Fruit fly (Drosophila melanogaster) whole organism, embryonic: ENCODE data around the gene Eig71Eg.
A peak's percentile ranks its signal among the peaks of the same experiment; 100 is the strongest.

Source experiments
- ATbp ChIP-seq: fragments of 200-800 bp; sonication (Bioruptor generic); optimal IDR thresholded peaks from 2 replicates; lab custom pipeline; 2017; ENCODE audit warnings: missing biosample characterization, mild to moderate bottlenecking, missing genetic modification characterization, missing genetic modification reagents
- Atf-2 ChIP-seq: fragments of 200-800 bp; sonication (Bioruptor generic); optimal IDR thresholded peaks from 2 replicates; lab custom pipeline; 2016; ENCODE audit warnings: missing biosample characterization, missing genetic modification characterization
- CG10321 ChIP-seq: fragments of 200-800 bp; sonication (Bioruptor generic); IDR thresholded peaks from 2 replicates; pipeline ENCODE4 v1.3.6; 2022; ENCODE audit warnings: missing biosample characterization, missing genetic modification characterization
- CG10979 ChIP-seq: fragments of 200-800 bp; sonication (Bioruptor generic); optimal IDR thresholded peaks from 2 replicates; lab custom pipeline; 2018; ENCODE audit warnings: missing biosample characterization, mild to moderate bottlenecking, missing genetic modification characterization, moderate library complexity
- CG11093 ChIP-seq: fragments of 200-800 bp; sonication (Bioruptor generic); IDR thresholded peaks from 3 replicates; pipeline ENCODE4 v1.3.6; 2022; ENCODE audit warnings: missing biosample characterization, missing genetic modification characterization
- CG11695 ChIP-seq: fragments of 200-800 bp; sonication (Bioruptor generic); IDR thresholded peaks from 3 replicates; pipeline ENCODE4 v1.3.6; 2022; ENCODE audit warnings: missing biosample characterization, missing genetic modification characterization
- CG11723 ChIP-seq: fragments of 200-800 bp; sonication (Bioruptor generic); optimal IDR thresholded peaks from 2 replicates; lab custom pipeline; 2017; ENCODE audit warnings: missing biosample characterization, mild to moderate bottlenecking, missing genetic modification characterization
- CG12071 ChIP-seq: fragments of 200-800 bp; sonication (Bioruptor generic); optimal IDR thresholded peaks from 3 replicates; lab custom pipeline; 2018; ENCODE audit warnings: missing biosample characterization, mild to moderate bottlenecking, missing genetic modification characterization
- CG12391 ChIP-seq: fragments of 200-800 bp; sonication (Bioruptor generic); optimal IDR thresholded peaks from 3 replicates; lab custom pipeline; 2018; ENCODE audit warnings: missing biosample characterization, mild to moderate bottlenecking, missing genetic modification characterization, moderate library complexity
- CG12769 ChIP-seq: fragments of 200-800 bp; sonication (Bioruptor generic); optimal IDR thresholded peaks from 2 replicates; lab custom pipeline; 2019; ENCODE audit warnings: missing biosample characterization, mild to moderate bottlenecking, missing genetic modification characterization, moderate library complexity
- CG13296 ChIP-seq: fragments of 200-800 bp; sonication (Bioruptor generic); optimal IDR thresholded peaks from 3 replicates; lab custom pipeline; 2018; ENCODE audit warnings: missing biosample characterization, mild to moderate bottlenecking, missing genetic modification characterization
- CG15269 ChIP-seq: fragments of 200-800 bp; sonication (Bioruptor generic); optimal IDR thresholded peaks from 2 replicates; lab custom pipeline; 2018; ENCODE audit warnings: missing biosample characterization, mild to moderate bottlenecking, missing genetic modification characterization, moderate library complexity
- CG17359 ChIP-seq: fragments of 200-800 bp; sonication (Bioruptor generic); optimal IDR thresholded peaks from 3 replicates; lab custom pipeline; 2018; ENCODE audit warnings: missing biosample characterization, mild to moderate bottlenecking, missing genetic modification characterization, moderate library complexity
- CG17361 ChIP-seq: fragments of 200-800 bp; sonication (Bioruptor generic); IDR thresholded peaks from 3 replicates; pipeline ENCODE4 v1.3.6; 2022; ENCODE audit warnings: missing biosample characterization, missing genetic modification characterization
- CG17612 ChIP-seq: fragments of 200-800 bp; sonication (Bioruptor generic); IDR thresholded peaks from 2 replicates; pipeline ENCODE4 v1.3.6; 2022; ENCODE audit warnings: missing biosample characterization, missing genetic modification characterization
- CG18764 ChIP-seq: fragments of 200-800 bp; sonication (Bioruptor generic); optimal IDR thresholded peaks from 3 replicates; lab custom pipeline; 2016; ENCODE audit warnings: missing biosample characterization, missing genetic modification characterization
- CG2120 ChIP-seq: fragments of 200-800 bp; sonication (Bioruptor generic); optimal IDR thresholded peaks from 3 replicates; lab custom pipeline; 2016; ENCODE audit warnings: missing biosample characterization, missing genetic modification characterization
- CG2129 ChIP-seq: fragments of 200-800 bp; sonication (Bioruptor generic); IDR thresholded peaks from 2 replicates; pipeline ENCODE4 v1.3.6; 2022; ENCODE audit warnings: missing biosample characterization, missing genetic modification characterization; ENCODE audit not compliant: partially characterized antibody
- CG2712 ChIP-seq: fragments of 200-800 bp; optimal IDR thresholded peaks from 3 replicates; lab custom pipeline; 2019; ENCODE audit warnings: missing biosample characterization, mild to moderate bottlenecking, missing genetic modification characterization, moderate library complexity
- CG2875 ChIP-seq: fragments of 200-800 bp; sonication (Bioruptor generic); optimal IDR thresholded peaks from 2 replicates; lab custom pipeline; 2017; ENCODE audit warnings: missing biosample characterization, mild to moderate bottlenecking, missing genetic modification characterization, missing genetic modification reagents
- CG30431 ChIP-seq: fragments of 200-800 bp; sonication (Bioruptor generic); optimal IDR thresholded peaks from 2 replicates; lab custom pipeline; 2017; ENCODE audit warnings: missing biosample characterization, missing genetic modification characterization
- CG32532 ChIP-seq: fragments of 200-800 bp; sonication (Bioruptor generic); IDR thresholded peaks from 2 replicates; pipeline ENCODE4 v1.3.6; 2022; ENCODE audit warnings: missing biosample characterization, missing genetic modification characterization
- CG3281 ChIP-seq: fragments of 200-800 bp; sonication (Bioruptor generic); optimal IDR thresholded peaks from 3 replicates; lab custom pipeline; 2017; ENCODE audit warnings: missing biosample characterization, mild to moderate bottlenecking, missing genetic modification characterization
- CG7271 ChIP-seq: fragments of 200-800 bp; sonication (Bioruptor generic); optimal IDR thresholded peaks from 2 replicates; lab custom pipeline; 2018; ENCODE audit warnings: missing biosample characterization, mild to moderate bottlenecking, missing genetic modification characterization, moderate library complexity
- D19B ChIP-seq: fragments of 200-800 bp; sonication (Bioruptor generic); optimal IDR thresholded peaks from 2 replicates; lab custom pipeline; 2017; ENCODE audit warnings: missing biosample characterization, mild to moderate bottlenecking, missing genetic modification characterization
- Drgx ChIP-seq: fragments of 200-800 bp; sonication (Bioruptor generic); IDR thresholded peaks from 2 replicates; pipeline ENCODE4 v1.3.6; 2022; ENCODE audit warnings: missing biosample characterization, missing genetic modification characterization
- ERR ChIP-seq: fragments of 200-800 bp; sonication (Bioruptor generic); optimal IDR thresholded peaks from 2 replicates; lab custom pipeline; 2016; ENCODE audit warnings: missing biosample characterization, missing genetic modification characterization
- HHEX ChIP-seq: fragments of 200-800 bp; sonication (Bioruptor generic); optimal IDR thresholded peaks from 3 replicates; lab custom pipeline; 2017; ENCODE audit warnings: missing biosample characterization, mild to moderate bottlenecking, missing genetic modification characterization, missing genetic modification reagents
- HLH54F ChIP-seq: fragments of 200-800 bp; sonication (Bioruptor generic); optimal IDR thresholded peaks from 3 replicates; lab custom pipeline; 2016; ENCODE audit warnings: missing biosample characterization, missing genetic modification characterization
- Hmr ChIP-seq: fragments of 200-800 bp; sonication (Bioruptor generic); optimal IDR thresholded peaks from 3 replicates; lab custom pipeline; 2017; ENCODE audit warnings: mild to moderate bottlenecking, missing biosample characterization, missing genetic modification reagents, missing genetic modification characterization
- Hmx ChIP-seq: fragments of 200-800 bp; sonication (Bioruptor generic); optimal IDR thresholded peaks from 2 replicates; lab custom pipeline; 2016; ENCODE audit warnings: missing biosample characterization, missing genetic modification characterization
- MESR4 ChIP-seq: fragments of 200-800 bp; sonication (Bioruptor generic); optimal IDR thresholded peaks from 2 replicates; lab custom pipeline; 2018; ENCODE audit warnings: missing biosample characterization, mild to moderate bottlenecking, missing genetic modification characterization, moderate library complexity
- Mad ChIP-seq: fragments of 200-800 bp; sonication (Bioruptor generic); optimal IDR thresholded peaks from 2 replicates; lab custom pipeline; 2016; ENCODE audit warnings: missing biosample characterization, missing genetic modification characterization
- Oli ChIP-seq: fragments of 200-800 bp; sonication (Bioruptor generic); optimal IDR thresholded peaks from 2 replicates; lab custom pipeline; 2018; ENCODE audit warnings: missing biosample characterization, mild to moderate bottlenecking, missing genetic modification characterization, moderate library complexity
- Optix ChIP-seq: fragments of 200-800 bp; sonication (Bioruptor generic); IDR thresholded peaks from 3 replicates; pipeline ENCODE4 v1.3.6; 2022; ENCODE audit warnings: missing biosample characterization, missing genetic modification characterization
- Rfx ChIP-seq: fragments of 200-800 bp; sonication (Bioruptor generic); IDR thresholded peaks from 2 replicates; pipeline ENCODE4 v1.3.6; 2022; ENCODE audit warnings: missing biosample characterization, missing genetic modification characterization
- Sin3A ChIP-seq: fragments of >200 bp; optimal IDR thresholded peaks from 2 replicates; lab custom pipeline; 2018
- Sry-δ ChIP-seq: fragments of 200-800 bp; sonication (Bioruptor generic); optimal IDR thresholded peaks from 2 replicates; lab custom pipeline; 2016; ENCODE audit warnings: missing biosample characterization, missing genetic modification characterization
- ci ChIP-seq: fragments of 200-800 bp; sonication (Bioruptor generic); IDR thresholded peaks from 3 replicates; pipeline ENCODE4 v1.3.6; 2022; ENCODE audit warnings: missing biosample characterization, missing genetic modification characterization
- crol ChIP-seq: fragments of 200-800 bp; sonication (Bioruptor generic); IDR thresholded peaks from 2 replicates; pipeline ENCODE4 v1.3.6; 2022; ENCODE audit warnings: missing biosample characterization, missing genetic modification characterization
- crp ChIP-seq, 2 experiments: fragments of 200-800 bp; sonication (Bioruptor generic); optimal IDR thresholded peaks; 2 replicates in 1 of 2; 3 replicates in 1 of 2; lab custom pipeline; 2017; ENCODE audit warnings: missing biosample characterization in 2 of 2, missing genetic modification characterization in 2 of 2, mild to moderate bottlenecking in 1 of 2, moderate library complexity in 1 of 2
- dan ChIP-seq: fragments of 200-800 bp; sonication (Bioruptor generic); IDR thresholded peaks from 2 replicates; pipeline ENCODE4 v1.3.6; 2022; ENCODE audit warnings: missing biosample characterization, missing genetic modification characterization
- her ChIP-seq: fragments of 200-800 bp; sonication (Bioruptor generic); optimal IDR thresholded peaks from 2 replicates; lab custom pipeline; 2016; ENCODE audit warnings: missing biosample characterization, missing genetic modification characterization
- hth ChIP-seq: fragments of >200 bp; optimal IDR thresholded peaks from 2 replicates; lab custom pipeline; 2017; ENCODE audit warnings: inconsistent platforms
- knrl ChIP-seq: fragments of 200-800 bp; sonication (Bioruptor generic); IDR thresholded peaks from 3 replicates; pipeline ENCODE4 v1.3.6; 2022; ENCODE audit warnings: missing biosample characterization, missing genetic modification characterization; ENCODE audit not compliant: partially characterized antibody
- mld ChIP-seq: fragments of 200-800 bp; sonication (Bioruptor generic); IDR thresholded peaks from 3 replicates; pipeline ENCODE4 v1.3.6; 2022; ENCODE audit warnings: missing biosample characterization, missing genetic modification characterization; ENCODE audit not compliant: partially characterized antibody
- pum ChIP-seq: fragments of 200-800 bp; sonication (Bioruptor generic); optimal IDR thresholded peaks from 2 replicates; lab custom pipeline; 2016; ENCODE audit warnings: missing biosample characterization, missing genetic modification characterization
- schlank ChIP-seq: fragments of 200-800 bp; sonication (Bioruptor generic); optimal IDR thresholded peaks from 2 replicates; lab custom pipeline; 2018; ENCODE audit warnings: missing biosample characterization, mild to moderate bottlenecking, missing genetic modification characterization
- so ChIP-seq: fragments of 200-800 bp; sonication (Bioruptor generic); IDR thresholded peaks from 3 replicates; pipeline ENCODE4 v1.3.6; 2022; ENCODE audit warnings: missing biosample characterization, missing genetic modification characterization
- ttk ChIP-seq: fragments of 200-800 bp; sonication (Bioruptor generic); IDR thresholded peaks from 2 replicates; pipeline ENCODE4 v2.1.2; 2022; ENCODE audit warnings: missing biosample characterization, missing genetic modification characterization
- vfl ChIP-seq: fragments of 200-800 bp; sonication (Bioruptor generic); optimal IDR thresholded peaks from 2 replicates; lab custom pipeline; 2016; ENCODE audit warnings: missing biosample characterization, missing genetic modification characterization
- zen ChIP-seq: fragments of 200-800 bp; sonication (Bioruptor generic); optimal IDR thresholded peaks from 3 replicates; lab custom pipeline; 2018; ENCODE audit warnings: missing biosample characterization, mild to moderate bottlenecking, missing genetic modification characterization, moderate library complexity

Gene Eig71Eg

dm6 chr3L:15689518-15689917, 32.1 kb downstream of the Eig71Eg start (continued):
- TF ChIP-seq CG11093: no peak
- peak; percentile 27; the same call in 1 of the 3 replicates for TF ChIP-seq CG11695
- TF ChIP-seq mld: no peak
- no peak for TF ChIP-seq vfl
- TF ChIP-seq dan (GFP tag; lab: Robert Waterston, UW): no peak
- TF ChIP-seq CG12769: peak; percentile 17
- no peak for TF ChIP-seq Atf-2 (GFP tag; lab: Kevin White, UChicago)
- no peak for TF ChIP-seq CG17361 (GFP tag; lab: Robert Waterston, UW)
- TF ChIP-seq CG12071: peak; percentile 12
- TF ChIP-seq Optix (GFP tag; lab: Robert Waterston, UW): no peak
- peak; percentile 32; the same call in 1 of the 3 replicates for TF ChIP-seq ci
- no peak for TF ChIP-seq CG2875 (GFP tag; lab: Kevin White, UChicago)
- TF ChIP-seq Hmr (GFP tag; lab: Kevin White, UChicago): peak; percentile 37
- no peak for TF ChIP-seq CG18764 (GFP tag; lab: Kevin White, UChicago)
- TF ChIP-seq pum (GFP tag; lab: Kevin White, UChicago): no peak
- no peak for TF ChIP-seq hth (lab: Kevin White, UChicago)
- no peak for TF ChIP-seq CG15269
- TF ChIP-seq CG10979 (tag; lab: Kevin White, UChicago): no peak
- no peak for TF ChIP-seq CG17359 (tag; lab: Kevin White, UChicago)
- no peak for TF ChIP-seq CG30431 (GFP tag; lab: Kevin White, UChicago)
- TF ChIP-seq so (GFP tag; lab: Robert Waterston, UW): peak; percentile 54; the same call in 1 of the 3 replicates
- TF ChIP-seq Mad (GFP tag; lab: Kevin White, UChicago): no peak
- no peak for TF ChIP-seq CG7271 (tag; lab: Kevin White, UChicago)
- TF ChIP-seq CG2712 (tag; lab: Kevin White, UChicago): no peak
- TF ChIP-seq HHEX (GFP tag; lab: Kevin White, UChicago): peak; percentile 17
- TF ChIP-seq ATbp (GFP tag; lab: Kevin White, UChicago): no peak
- TF ChIP-seq CG12391 (tag; lab: Kevin White, UChicago): no peak
- no peak for TF ChIP-seq D19B (GFP tag; lab: Kevin White, UChicago)
- TF ChIP-seq crol: no peak
- TF ChIP-seq CG17612 (GFP tag; lab: Robert Waterston, UW): no peak
- no peak for TF ChIP-seq Oli (tag; lab: Kevin White, UChicago)
- no peak for TF ChIP-seq HLH54F
- no peak for TF ChIP-seq ttk
- peak; percentile 22 for TF ChIP-seq CG2120
- no peak for TF ChIP-seq Hmx (GFP tag; lab: Kevin White, UChicago)
- TF ChIP-seq zen (tag; lab: Kevin White, UChicago): no peak
- TF ChIP-seq Sin3A (lab: Kevin White, UChicago): no peak
- no peak for TF ChIP-seq CG10321 (GFP tag; lab: Robert Waterston, UW)
- TF ChIP-seq CG13296 (GFP tag; lab: Kevin White, UChicago): peak; percentile 54
- no peak for TF ChIP-seq MESR4 (GFP tag; lab: Kevin White, UChicago)
- TF ChIP-seq CG32532 (GFP tag; lab: Robert Waterston, UW): no peak
- TF ChIP-seq CG2129: no peak
- no peak for TF ChIP-seq knrl (GFP tag; lab: Robert Waterston, UW)
- TF ChIP-seq Rfx (GFP tag; lab: Robert Waterston, UW): peak; percentile 7; the same call in 1 of the 2 replicates
- no peak for TF ChIP-seq crp (GFP tag; optimal IDR thresholded peaks at IDR 0.05; lab: Kevin White, UChicago)
- peak; percentile 43 for TF ChIP-seq CG3281
- TF ChIP-seq ERR (GFP tag; lab: Kevin White, UChicago): no peak
- TF ChIP-seq CG11723 (GFP tag; lab: Kevin White, UChicago): no peak
- TF ChIP-seq her (GFP tag; lab: Kevin White, UChicago): peak; percentile 24
- TF ChIP-seq Sry-δ (GFP tag; lab: Kevin White, UChicago): no peak
- TF ChIP-seq Drgx: no peak
- peak; percentile 29 for TF ChIP-seq schlank (tag; lab: Kevin White, UChicago)
